Worm (Caenorhabditis elegans): ENCODE measurements around the gene R11D1.10.

DNA sequence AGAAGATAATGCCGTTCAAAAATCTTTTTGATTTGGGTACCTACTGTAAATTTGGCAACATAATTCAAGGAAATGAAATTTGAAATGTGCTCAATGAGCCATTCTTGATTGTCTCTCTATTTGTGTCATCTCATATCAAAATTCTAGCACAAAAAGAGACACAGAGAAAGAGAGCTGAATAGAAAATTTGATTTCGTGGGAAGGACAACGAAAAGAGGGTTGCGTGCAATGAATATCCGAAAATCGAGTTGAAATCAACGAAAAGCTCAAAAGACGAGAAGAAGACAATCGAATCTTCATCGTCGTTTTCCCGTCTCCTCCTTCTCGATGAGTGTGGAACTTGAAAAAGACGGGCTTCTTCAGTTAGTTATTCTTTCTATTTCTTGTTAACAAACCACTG is 18.5 kb downstream of the R11D1.10 start, which contains the start of gene C15C8.5:
- TF ChIP-seq nhr-11 (tag; optimal IDR thresholded peaks at IDR 0.05) (no peak), R02D3.7 (tag; optimal IDR thresholded peaks at IDR 0.05) (no peak), nhr-76 (tag; optimal IDR thresholded peaks at IDR 0.05) (no peak), pha-4 (tag; optimal IDR thresholded peaks at IDR 0.05) (no peak), sea-2 (GFP tag; optimal IDR thresholded peaks at IDR 0.05) (no peak), nhr-25 (tag; optimal IDR thresholded peaks at IDR 0.05) (no peak), zag-1 (tag; optimal IDR thresholded peaks at IDR 0.05) (no peak), hmg-11 (tag; optimal IDR thresholded peaks at IDR 0.05) (no peak), jun-1 (tag; optimal IDR thresholded peaks at IDR 0.05) (no peak), fos-1 (tag; optimal IDR thresholded peaks at IDR 0.05) (no peak), ztf-11 (tag; optimal IDR thresholded peaks at IDR 0.05) (no peak)
